Worm (Caenorhabditis elegans) whole organism, dauer: ENCODE measurements around the gene Y71H2AM.1.

Experiments used
- unc-62 ChIP-seq: sonication (generic microtip); optimal IDR thresholded peaks from 2 replicates; lab custom pipeline; 2017; ENCODE audit warnings: missing biosample characterization, missing genetic modification reagents, missing genetic modification characterization

Gene Y71H2AM.1

ce11 chrIII:2826770-2827169 lies at the start of gene Y71H2AM.1:
TSS of gene Y71H2AM.1 (plus strand) at chrIII:2827070.
- no peak for TF ChIP-seq unc-62 (GFP tag; lab: Kevin White, UChicago)

- TF ChIP-seq unc-62 (GFP tag; lab: Kevin White, UChicago), result no peak
Observed at ce11 chrIII:2778655-2779054, 48.2 kb upstream of the Y71H2AM.1 start, which contains the start of gene laf-1. TSS of gene laf-1 (minus strand) at chrIII:2779053.

ce11 chrIII:2780283-2780682 lies 46.6 kb upstream of the Y71H2AM.1 start:
- no peak for TF ChIP-seq unc-62 (GFP tag; lab: Kevin White, UChicago)

DNA sequence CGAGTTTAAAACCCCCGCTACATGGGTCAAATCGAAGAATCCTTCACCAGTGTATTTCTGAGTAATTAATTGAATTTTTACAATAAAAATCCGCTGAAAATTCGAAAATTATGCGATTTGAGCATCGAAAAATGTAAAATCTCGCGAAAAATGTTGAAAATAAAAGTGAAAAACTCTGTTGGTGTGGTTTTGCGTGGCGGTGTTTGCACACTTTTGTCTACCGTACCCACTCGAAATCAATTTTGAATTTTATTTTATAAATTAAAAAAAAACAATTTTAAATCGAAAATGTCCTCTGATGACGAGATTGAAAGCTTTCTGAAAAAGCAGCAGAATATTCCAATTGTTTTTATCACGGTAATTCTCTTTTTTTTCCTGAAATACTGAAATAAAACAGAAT lies 46.1 kb upstream of the Y71H2AM.1 start, which contains the start of gene Y71H2AM.6:
TSS of gene Y71H2AM.6 (plus strand) at position 264 of the 400 bp plus-strand sequence.
- no peak for TF ChIP-seq unc-62 (GFP tag; lab: Kevin White, UChicago)

DNA sequence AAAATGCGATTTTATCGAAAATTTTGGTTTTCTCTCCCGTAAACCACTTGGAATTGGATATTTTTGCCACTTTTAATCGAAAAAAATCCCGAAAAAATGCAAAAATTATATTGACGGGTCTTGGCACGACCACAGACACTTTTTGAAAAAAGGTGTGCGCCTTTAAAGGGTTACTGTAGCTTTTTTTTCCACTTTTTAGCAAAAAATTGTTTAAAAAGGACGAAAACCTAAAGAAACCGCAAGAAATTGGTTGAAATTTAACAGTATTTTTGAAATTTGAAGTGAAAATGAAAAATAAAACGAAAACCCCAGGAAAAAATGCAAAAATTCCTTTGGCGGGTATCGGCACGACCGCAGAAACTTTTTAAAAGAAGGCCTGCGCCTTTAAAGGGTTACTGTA lies 45.0 kb upstream of the Y71H2AM.1 start:
- TF ChIP-seq unc-62 (GFP tag; lab: Kevin White, UChicago), result no peak

ce11 chrIII:2785840-2786239 lies 41.0 kb upstream of the Y71H2AM.1 start, which contains the start of gene Y71H2AM.20:
TSS of gene Y71H2AM.20 (minus strand) at chrIII:2785948.
- TF ChIP-seq unc-62 (GFP tag; lab: Kevin White, UChicago), result no peak

ce11 chrIII:2786740-2787139 lies 40.1 kb upstream of the Y71H2AM.1 start, which contains the start of gene nduc-2:
TSS of gene nduc-2 (plus strand) at chrIII:2786852.
- no peak for TF ChIP-seq unc-62 (GFP tag; lab: Kevin White, UChicago)

DNA sequence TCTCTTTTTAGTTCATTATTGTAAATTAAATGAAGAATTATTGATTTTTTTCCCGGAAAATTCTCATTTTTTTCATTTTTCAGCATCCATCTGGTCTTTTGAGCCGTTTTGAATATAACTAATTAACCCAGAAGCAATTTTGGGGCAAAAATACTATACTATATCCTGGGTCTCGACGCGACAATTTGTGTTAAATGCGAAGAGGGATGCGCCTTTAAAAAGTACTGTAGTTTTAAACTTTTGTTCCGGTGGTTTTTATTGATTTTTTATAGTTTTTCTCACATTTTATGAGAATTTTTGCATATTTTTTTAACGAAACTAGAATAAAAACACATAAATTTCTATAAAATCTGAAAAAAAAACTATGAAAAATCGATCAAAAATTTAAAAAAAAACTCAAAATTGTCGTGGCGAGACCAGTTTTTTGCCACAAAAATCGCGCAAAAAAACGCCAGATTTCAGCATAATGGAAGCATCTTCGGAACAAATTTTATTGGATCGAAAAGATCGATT lies 38.8 kb upstream of the Y71H2AM.1 start, which contains the start of gene tbcc-1:
TSS of gene tbcc-1 (plus strand) at position 463 of the 513 bp plus-strand sequence.
- no peak for TF ChIP-seq unc-62 (GFP tag; lab: Kevin White, UChicago)

- no peak for TF ChIP-seq unc-62 (GFP tag; lab: Kevin White, UChicago)
Observed at ce11 chrIII:2794057-2794456, 32.8 kb upstream of the Y71H2AM.1 start.

DNA sequence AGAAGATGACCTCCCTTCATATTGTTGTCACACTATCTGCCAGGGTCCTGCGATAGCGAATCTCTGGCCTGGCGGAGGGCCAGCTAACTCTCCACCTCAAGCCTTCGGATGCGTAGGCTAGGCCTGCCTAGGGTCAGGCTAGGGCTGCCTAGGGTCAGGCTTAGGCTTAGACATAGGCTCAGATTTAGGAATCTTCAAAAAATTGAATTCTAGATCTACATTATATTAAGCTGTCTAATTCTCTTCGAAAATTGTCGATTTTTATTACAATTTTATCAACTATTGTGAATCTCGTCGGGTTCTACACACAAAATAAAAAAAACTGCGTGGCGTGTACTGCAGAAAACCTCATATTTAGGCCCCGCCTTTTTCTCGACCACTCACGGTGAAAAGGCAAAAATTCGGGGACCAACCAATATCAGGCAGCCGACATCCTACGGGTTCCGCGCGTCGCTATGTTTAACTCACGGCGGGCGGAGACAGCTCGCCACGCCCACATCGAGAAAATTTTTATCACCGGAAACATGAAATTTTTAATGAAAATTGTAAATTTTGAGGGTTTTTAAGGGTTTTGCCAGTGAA lies 31.3 kb upstream of the Y71H2AM.1 start:
- no peak for TF ChIP-seq unc-62 (GFP tag; lab: Kevin White, UChicago)

DNA sequence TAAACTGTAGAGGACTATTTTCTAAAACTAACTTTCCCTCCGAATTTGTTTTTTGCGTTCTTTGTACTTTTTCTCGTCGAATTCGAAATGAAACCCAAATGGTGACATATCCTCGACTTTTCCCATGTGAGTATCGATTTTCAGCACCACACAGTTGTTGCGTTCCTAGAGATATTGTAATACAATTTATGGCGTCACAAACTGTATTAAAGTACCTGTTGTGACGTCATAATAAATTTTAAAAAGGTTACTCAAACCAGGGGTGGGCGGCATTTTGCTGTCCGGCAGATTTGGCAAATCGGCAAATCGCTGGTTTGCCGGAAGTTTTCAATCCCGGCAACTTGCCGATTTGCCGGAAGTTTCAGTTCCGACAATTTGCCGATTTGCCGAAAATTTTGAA lies 26.1 kb upstream of the Y71H2AM.1 start:
- no peak for TF ChIP-seq unc-62 (GFP tag; lab: Kevin White, UChicago)

- no peak for TF ChIP-seq unc-62 (GFP tag; lab: Kevin White, UChicago)
Observed at ce11 chrIII:2801800-2802515, 24.9 kb upstream of the Y71H2AM.1 start, which contains the start of the genes twk-45 and Y71H2AM.25. TSS of gene twk-45 (minus strand) at chrIII:2801900. TSS of gene Y71H2AM.25 (plus strand) at chrIII:2802465.

DNA sequence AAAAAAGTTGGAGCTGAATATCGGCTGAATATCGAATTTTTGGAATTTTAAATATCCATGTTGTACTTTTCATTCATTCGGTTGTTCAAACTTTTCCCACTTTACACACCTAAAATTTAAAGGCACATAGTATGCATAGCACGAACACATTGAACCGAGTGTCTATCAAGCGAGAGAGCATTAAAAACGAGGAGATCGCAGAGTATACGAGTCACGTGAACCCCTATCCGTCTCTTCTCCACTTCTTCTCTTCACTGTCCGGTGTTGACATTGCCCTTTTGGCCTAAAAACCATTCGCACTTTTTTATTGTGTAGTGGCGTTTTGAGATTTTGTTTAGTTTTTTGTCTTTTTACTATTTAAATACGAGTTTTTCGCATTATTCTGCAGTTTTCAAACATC lies 22.4 kb upstream of the Y71H2AM.1 start:
- no peak for TF ChIP-seq unc-62 (GFP tag; lab: Kevin White, UChicago)

DNA sequence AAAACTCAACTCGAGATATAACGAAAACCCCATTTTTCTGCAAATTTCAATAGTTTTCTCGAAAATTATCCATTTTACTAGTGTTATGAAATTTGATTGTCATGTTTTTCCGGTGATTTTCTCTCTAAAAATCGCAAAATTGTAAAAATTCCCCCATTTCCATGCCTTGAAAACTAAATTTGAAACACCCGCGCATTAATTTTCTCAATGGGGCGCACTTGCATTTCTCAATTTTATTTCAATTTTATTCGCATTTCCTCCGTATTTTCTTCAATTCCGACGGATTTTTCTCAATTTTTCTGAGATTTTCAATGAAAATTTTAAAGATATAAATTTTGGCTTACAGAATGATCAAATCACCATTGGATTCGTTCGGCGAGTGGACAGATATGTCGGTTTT lies 21.8 kb upstream of the Y71H2AM.1 start, which contains the start of gene Y71H2AM.3:
TSS of gene Y71H2AM.3 (plus strand) at position 347 of the 400 bp plus-strand sequence.
- no peak for TF ChIP-seq unc-62 (GFP tag; lab: Kevin White, UChicago)

ce11 chrIII:2811410-2811809 lies 15.5 kb upstream of the Y71H2AM.1 start:
- no peak for TF ChIP-seq unc-62 (GFP tag; lab: Kevin White, UChicago)

ce11 chrIII:2814919-2815554 lies 11.8 kb upstream of the Y71H2AM.1 start, which contains the start of gene tufm-1:
TSS of gene tufm-1 (minus strand) at chrIII:2814969.
- TF ChIP-seq unc-62 (GFP tag; lab: Kevin White, UChicago), result no peak
